Fruit fly (Drosophila melanogaster) whole organism, embryonic: ENCODE data around the gene RpS29.

Experiments
- B-H1 ChIP-seq: fragments of 200-800 bp; sonication (Bioruptor generic); IDR thresholded peaks from 3 replicates; pipeline ENCODE4 v1.3.6; 2022; ENCODE audit warnings: missing biosample characterization, missing genetic modification characterization
- CG10147 ChIP-seq: fragments of 200-800 bp; sonication (Bioruptor generic); optimal IDR thresholded peaks from 2 replicates; lab custom pipeline; 2019; ENCODE audit warnings: missing biosample characterization, mild to moderate bottlenecking, missing genetic modification characterization, moderate library complexity
- CG11696 ChIP-seq: fragments of 200-800 bp; sonication (Bioruptor generic); IDR thresholded peaks from 2 replicates; pipeline ENCODE4 v1.3.6; 2022; ENCODE audit warnings: missing biosample characterization, missing genetic modification characterization
- CG12299 ChIP-seq: fragments of 200-800 bp; sonication (Bioruptor generic); optimal IDR thresholded peaks from 2 replicates; lab custom pipeline; 2018; ENCODE audit warnings: missing biosample characterization, mild to moderate bottlenecking, missing genetic modification characterization
- CG13123 ChIP-seq: fragments of 200-800 bp; sonication (Bioruptor generic); optimal IDR thresholded peaks from 2 replicates; lab custom pipeline; 2016; ENCODE audit warnings: missing biosample characterization, missing genetic modification characterization
- CG14860 ChIP-seq: fragments of 200-800 bp; sonication (Bioruptor generic); IDR thresholded peaks from 3 replicates; pipeline ENCODE4 v1.3.6; 2022; ENCODE audit warnings: missing biosample characterization, missing genetic modification characterization; ENCODE audit not compliant: partially characterized antibody
- CG15011 ChIP-seq: fragments of 200-800 bp; sonication (Bioruptor generic); optimal IDR thresholded peaks from 3 replicates; lab custom pipeline; 2018; ENCODE audit warnings: missing biosample characterization, mild to moderate bottlenecking, missing genetic modification characterization
- CG16779 ChIP-seq: fragments of 200-800 bp; sonication (Bioruptor generic); IDR thresholded peaks from 2 replicates; pipeline ENCODE4 v1.3.6; 2022; ENCODE audit warnings: missing biosample characterization, missing genetic modification characterization
- CG17328 ChIP-seq: fragments of 200-800 bp; sonication (Bioruptor generic); IDR thresholded peaks from 2 replicates; pipeline ENCODE4 v1.3.6; 2022; ENCODE audit warnings: missing biosample characterization, missing genetic modification characterization
- CG17385 ChIP-seq: fragments of 200-800 bp; sonication (Bioruptor generic); optimal IDR thresholded peaks from 3 replicates; lab custom pipeline; 2018; ENCODE audit warnings: missing biosample characterization, mild to moderate bottlenecking, missing genetic modification characterization
- CG2712 ChIP-seq: fragments of 200-800 bp; optimal IDR thresholded peaks from 3 replicates; lab custom pipeline; 2019; ENCODE audit warnings: missing biosample characterization, mild to moderate bottlenecking, missing genetic modification characterization, moderate library complexity
- CG32767 ChIP-seq: fragments of 200-800 bp; sonication (Bioruptor generic); IDR thresholded peaks from 2 replicates; pipeline ENCODE4 v1.3.6; 2022; ENCODE audit warnings: missing biosample characterization, missing genetic modification characterization
- CG3838 ChIP-seq: fragments of 200-800 bp; sonication (Bioruptor generic); optimal IDR thresholded peaks from 3 replicates; lab custom pipeline; 2016; ENCODE audit warnings: missing biosample characterization, missing genetic modification characterization
- CG6272 ChIP-seq: fragments of 200-800 bp; sonication (Bioruptor generic); IDR thresholded peaks from 2 replicates; pipeline ENCODE4 v1.3.6; 2022; ENCODE audit warnings: missing biosample characterization, missing genetic modification characterization
- CG6654 ChIP-seq: fragments of 200-800 bp; sonication (Bioruptor generic); optimal IDR thresholded peaks from 2 replicates; lab custom pipeline; 2017; ENCODE audit warnings: missing biosample characterization, mild to moderate bottlenecking, missing genetic modification characterization
- CG8281 ChIP-seq: fragments of 200-800 bp; sonication (Bioruptor generic); optimal IDR thresholded peaks from 2 replicates; lab custom pipeline; 2018; ENCODE audit warnings: missing biosample characterization, mild to moderate bottlenecking, missing genetic modification characterization, moderate library complexity
- CG9797 ChIP-seq: fragments of 200-800 bp; sonication (Bioruptor generic); optimal IDR thresholded peaks from 3 replicates; lab custom pipeline; 2018; ENCODE audit warnings: missing biosample characterization, mild to moderate bottlenecking, missing genetic modification characterization
- Camta ChIP-seq: fragments of 200-800 bp; sonication (Bioruptor generic); optimal IDR thresholded peaks from 2 replicates; lab custom pipeline; 2016; ENCODE audit warnings: missing biosample characterization, missing genetic modification characterization
- CoRest ChIP-seq: fragments of 200-800 bp; sonication (Bioruptor generic); optimal IDR thresholded peaks from 3 replicates; lab custom pipeline; 2018; ENCODE audit warnings: missing biosample characterization, mild to moderate bottlenecking, missing genetic modification characterization, moderate library complexity
- Dip2 ChIP-seq: fragments of 200-800 bp; sonication (Bioruptor generic); IDR thresholded peaks from 2 replicates; pipeline ENCODE4 v1.3.6; 2022; ENCODE audit warnings: missing biosample characterization, missing genetic modification characterization
- Dip3 ChIP-seq: fragments of 200-800 bp; sonication (Bioruptor generic); optimal IDR thresholded peaks from 3 replicates; lab custom pipeline; 2016; ENCODE audit warnings: missing biosample characterization, missing genetic modification characterization
- Dref ChIP-seq: fragments of 200-800 bp; sonication (Bioruptor generic); IDR thresholded peaks from 2 replicates; pipeline ENCODE4 v1.3.6; 2022; ENCODE audit warnings: missing biosample characterization, missing genetic modification characterization
- Ets97D ChIP-seq: fragments of 200-800 bp; sonication (Bioruptor generic); optimal IDR thresholded peaks from 3 replicates; lab custom pipeline; 2016; ENCODE audit warnings: missing biosample characterization, missing genetic modification characterization
- HLH54F ChIP-seq: fragments of 200-800 bp; sonication (Bioruptor generic); optimal IDR thresholded peaks from 3 replicates; lab custom pipeline; 2016; ENCODE audit warnings: missing biosample characterization, missing genetic modification characterization
- HmgZ ChIP-seq: fragments of 200-800 bp; sonication (Bioruptor generic); optimal IDR thresholded peaks from 2 replicates; lab custom pipeline; 2018; ENCODE audit warnings: missing biosample characterization, mild to moderate bottlenecking, missing genetic modification characterization
- Lpt ChIP-seq: fragments of >200 bp; optimal IDR thresholded peaks from 2 replicates; lab custom pipeline; 2018; ENCODE audit warnings: missing biosample characterization, missing genetic modification characterization
- Mrtf ChIP-seq: fragments of 200-800 bp; sonication (Bioruptor generic); IDR thresholded peaks from 3 replicates; pipeline ENCODE4 v1.3.6; 2022; ENCODE audit warnings: missing biosample characterization, missing genetic modification characterization
- Poxn ChIP-seq: fragments of 200-800 bp; sonication (Bioruptor generic); IDR thresholded peaks from 2 replicates; pipeline ENCODE4 v1.3.6; 2022; ENCODE audit warnings: missing biosample characterization, missing genetic modification characterization
- aop ChIP-seq: fragments of 200-800 bp; sonication (Bioruptor generic); IDR thresholded peaks from 2 replicates; pipeline ENCODE4 v1.3.6; 2022; ENCODE audit warnings: missing biosample characterization, missing genetic modification characterization
- ash1 ChIP-seq: fragments of 200-800 bp; sonication (Bioruptor generic); optimal IDR thresholded peaks from 2 replicates; lab custom pipeline; 2018; ENCODE audit warnings: missing biosample characterization, mild to moderate bottlenecking, missing genetic modification characterization
- cwo ChIP-seq: fragments of 200-800 bp; sonication (Bioruptor generic); optimal IDR thresholded peaks from 3 replicates; lab custom pipeline; 2017; ENCODE audit warnings: missing biosample characterization, missing genetic modification characterization, mild to moderate bottlenecking, moderate library complexity, missing genetic modification reagents
- dimm ChIP-seq: fragments of 200-800 bp; sonication (Bioruptor generic); IDR thresholded peaks from 2 replicates; pipeline ENCODE4 v1.3.6; 2022; ENCODE audit warnings: missing biosample characterization, missing genetic modification characterization
- disco-r ChIP-seq: fragments of 200-800 bp; sonication (Bioruptor generic); optimal IDR thresholded peaks from 2 replicates; lab custom pipeline; 2016; ENCODE audit warnings: missing biosample characterization, missing genetic modification characterization
- dpn ChIP-seq, 2 experiments: fragments of 200-800 bp; sonication (Bioruptor generic); optimal IDR thresholded peaks; 3 replicates each; lab custom pipeline; 2016; ENCODE audit warnings: missing biosample characterization in 2 of 2, missing genetic modification characterization in 2 of 2
- fd3F ChIP-seq: fragments of 200-800 bp; sonication (Bioruptor generic); optimal IDR thresholded peaks from 2 replicates; lab custom pipeline; 2018; ENCODE audit warnings: missing biosample characterization, mild to moderate bottlenecking, missing genetic modification characterization, moderate library complexity
- lilli ChIP-seq: fragments of 200-800 bp; sonication (Bioruptor generic); optimal IDR thresholded peaks from 3 replicates; lab custom pipeline; 2016; ENCODE audit warnings: missing biosample characterization, missing genetic modification characterization
- maf-S ChIP-seq: fragments of 200-800 bp; sonication (Bioruptor generic); optimal IDR thresholded peaks from 2 replicates; lab custom pipeline; 2016; ENCODE audit warnings: missing biosample characterization, missing genetic modification characterization
- odd ChIP-seq: fragments of 200-800 bp; sonication (Bioruptor generic); optimal IDR thresholded peaks from 2 replicates; lab custom pipeline; 2017; ENCODE audit warnings: missing biosample characterization, mild to moderate bottlenecking, missing genetic modification characterization
- peb ChIP-seq: fragments of 200-800 bp; sonication (Bioruptor generic); IDR thresholded peaks from 2 replicates; pipeline ENCODE4 v1.3.6; 2022; ENCODE audit warnings: missing biosample characterization, missing genetic modification characterization
- pita ChIP-seq: fragments of 200-800 bp; sonication (Bioruptor generic); optimal IDR thresholded peaks from 2 replicates; lab custom pipeline; 2017; ENCODE audit warnings: missing biosample characterization, mild to moderate bottlenecking, missing genetic modification characterization
- repo ChIP-seq: fragments of 200-800 bp; sonication (Bioruptor generic); optimal IDR thresholded peaks from 2 replicates; lab custom pipeline; 2016; ENCODE audit warnings: missing biosample characterization, missing genetic modification characterization
- salm ChIP-seq: fragments of 200-800 bp; sonication (Bioruptor generic); optimal IDR thresholded peaks from 2 replicates; lab custom pipeline; 2018; ENCODE audit warnings: missing biosample characterization, mild to moderate bottlenecking, missing genetic modification characterization
- sc ChIP-seq, 3 experiments: fragments of >200 bp in 2 of 3; fragments of 200-800 bp in 1 of 3; sonication (Bioruptor generic) in 1 of 3; optimal IDR thresholded peaks; 2 replicates in 2 of 3; 3 replicates in 1 of 3; lab custom pipeline; 2017; ENCODE audit warnings: mild to moderate bottlenecking in 1 of 3, missing biosample characterization in 1 of 3, missing genetic modification characterization in 1 of 3, missing genetic modification reagents in 1 of 3
- sd ChIP-seq: fragments of 200-800 bp; sonication (Bioruptor generic); optimal IDR thresholded peaks from 3 replicates; lab custom pipeline; 2018; ENCODE audit warnings: missing biosample characterization, mild to moderate bottlenecking, missing genetic modification characterization, moderate library complexity
- stc ChIP-seq: fragments of 200-800 bp; sonication (Bioruptor generic); IDR thresholded peaks from 2 replicates; pipeline ENCODE4 v1.3.6; 2022; ENCODE audit warnings: missing biosample characterization, missing genetic modification characterization
- tll ChIP-seq, 2 experiments: fragments of 200-800 bp in 1 of 2; fragments of >200 bp in 1 of 2; sonication (Bioruptor generic) in 1 of 2; optimal IDR thresholded peaks; 2 replicates each; lab custom pipeline; 2017 to 2019; ENCODE audit warnings: missing biosample characterization in 2 of 2, missing genetic modification characterization in 2 of 2, mild to moderate bottlenecking in 1 of 2, moderate library complexity in 1 of 2
- trem ChIP-seq: fragments of 200-800 bp; optimal IDR thresholded peaks from 3 replicates; lab custom pipeline; 2019; ENCODE audit warnings: missing biosample characterization, mild to moderate bottlenecking, missing genetic modification characterization, moderate library complexity
- ttk ChIP-seq: fragments of 200-800 bp; sonication (Bioruptor generic); IDR thresholded peaks from 2 replicates; pipeline ENCODE4 v2.1.2; 2022; ENCODE audit warnings: missing biosample characterization, missing genetic modification characterization
- usp ChIP-seq: fragments of >200 bp; optimal IDR thresholded peaks from 2 replicates; lab custom pipeline; 2017; ENCODE audit warnings: missing biosample characterization, missing genetic modification characterization
- zen2 ChIP-seq: fragments of 200-800 bp; sonication (Bioruptor generic); IDR thresholded peaks from 3 replicates; pipeline ENCODE4 v1.3.6; 2022; ENCODE audit warnings: missing biosample characterization, missing genetic modification characterization; ENCODE audit not compliant: partially characterized antibody
- zf30C ChIP-seq: fragments of 200-800 bp; sonication (Bioruptor generic); optimal IDR thresholded peaks from 3 replicates; lab custom pipeline; 2018; ENCODE audit warnings: missing biosample characterization, mild to moderate bottlenecking, missing genetic modification characterization

The RpS29 gene

dm6 chr3R:9777941-9778360, at the start of gene RpS29 (continued):
- TF ChIP-seq sd (tag; lab: Kevin White, UChicago) (peak; percentile 44), CG9797 (GFP tag; lab: Kevin White, UChicago) (peak; percentile 87), repo (GFP tag; lab: Kevin White, UChicago) (peak; percentile 71), salm (peak; percentile 64), aop (GFP tag; lab: Robert Waterston, UW) (peak; percentile 97), odd (GFP tag; lab: Kevin White, UChicago) (peak; percentile 72), trem (tag; lab: Kevin White, UChicago) (peak; percentile 92), Dip3 (GFP tag; lab: Kevin White, UChicago) (peak; percentile 72), peb (GFP tag; lab: Robert Waterston, UW) (0 out of 2 replicates have a peak, but pooled peaks have one; percentile 17), Lpt (GFP tag; lab: Kevin White, UChicago) (no peak), zf30C (GFP tag; lab: Kevin White, UChicago) (peak; percentile 57), pita (GFP tag; lab: Kevin White, UChicago) (no peak), CG2712 (peak; percentile 73), B-H1 (GFP tag; lab: Robert Waterston, UW) (peak; percentile 48; the same call in 1 of the 3 replicates), CG3838 (GFP tag; lab: Kevin White, UChicago) (no peak), CoRest (tag; lab: Kevin White, UChicago) (peak; percentile 63), fd3F (GFP tag; lab: Kevin White, UChicago) (peak; percentile 55), CG12299 (tag; lab: Kevin White, UChicago) (peak; percentile 66), CG17328 (peak; percentile 74), CG6654 (GFP tag; lab: Kevin White, UChicago) (peak; percentile 1), Poxn (peak; percentile 60; the same call in 1 of the 2 replicates), Camta (GFP tag; lab: Kevin White, UChicago) (peak; percentile 72), maf-S (GFP tag; lab: Kevin White, UChicago) (peak; percentile 84), CG13123 (GFP tag; lab: Kevin White, UChicago) (peak; percentile 74), usp (GFP tag; lab: Kevin White, UChicago) (no peak), stc (GFP tag; lab: Robert Waterston, UW) (peak; percentile 71), disco-r (GFP tag; lab: Kevin White, UChicago) (peak; percentile 68), dpn (GFP tag; optimal IDR thresholded peaks at IDR 0.05; lab: Kevin White, UChicago) (peak; percentile 86 to 90), CG32767 (GFP tag; lab: Robert Waterston, UW) (peak; percentile 57; the same call in 1 of the 2 replicates), Mrtf (GFP tag; lab: Robert Waterston, UW) (peak; percentile 71), Dref (GFP tag; lab: Robert Waterston, UW) (peak; percentile 98), sc (optimal IDR thresholded peaks at IDR 0.05; lab: Kevin White, UChicago) (no peak), sc (GFP tag; optimal IDR thresholded peaks at IDR 0.05; lab: Kevin White, UChicago) (no peak), CG11696 (no peak), Dip2 (GFP tag; lab: Robert Waterston, UW) (no peak), CG16779 (GFP tag; lab: Robert Waterston, UW) (peak; percentile 67), CG17385 (peak; percentile 54), HmgZ (tag; lab: Kevin White, UChicago) (peak; percentile 95), CG14860 (GFP tag; lab: Robert Waterston, UW) (peak; percentile 79), HLH54F (peak; percentile 87), zen2 (GFP tag; lab: Robert Waterston, UW) (peak; percentile 93), lilli (GFP tag; lab: Kevin White, UChicago) (peak; percentile 91), CG6272 (GFP tag; lab: Robert Waterston, UW) (peak; percentile 83), tll (GFP tag; optimal IDR thresholded peaks at IDR 0.05; lab: Kevin White, UChicago) (no peak), CG10147 (peak; percentile 58), dimm (GFP tag; lab: Robert Waterston, UW) (no peak), Ets97D (GFP tag; lab: Kevin White, UChicago) (peak; percentile 98), cwo (peak; percentile 48), CG8281 (tag; lab: Kevin White, UChicago) (peak; percentile 8), ttk (GFP tag; lab: Robert Waterston, UW) (peak; percentile 79), CG15011 (GFP tag; lab: Kevin White, UChicago) (peak; percentile 49), ash1 (GFP tag; lab: Kevin White, UChicago) (peak; percentile 89)
